Fruit fly (Drosophila melanogaster) whole organism, prepupa: ENCODE results near the gene lwr.

Experiments
- CG10631 ChIP-seq: fragments of 200-800 bp; sonication (Bioruptor generic); optimal IDR thresholded peaks from 2 replicates; lab custom pipeline; 2016; ENCODE audit warnings: missing biosample characterization, missing genetic modification characterization
- CG11762 ChIP-seq: fragments of 200-800 bp; sonication (Bioruptor generic); optimal IDR thresholded peaks from 3 replicates; lab custom pipeline; 2016; ENCODE audit warnings: missing biosample characterization, missing genetic modification characterization; ENCODE audit not compliant: insufficient read depth
- CG11902 ChIP-seq: fragments of 200-800 bp; sonication (Bioruptor generic); optimal IDR thresholded peaks from 3 replicates; lab custom pipeline; 2016; ENCODE audit warnings: missing biosample characterization, missing genetic modification characterization
- CG3032 ChIP-seq: fragments of 200-800 bp; optimal IDR thresholded peaks from 2 replicates; lab custom pipeline; 2019; ENCODE audit warnings: missing biosample characterization, mild to moderate bottlenecking, missing genetic modification characterization, moderate library complexity
- CG31627 ChIP-seq: fragments of 200-800 bp; sonication (Bioruptor generic); optimal IDR thresholded peaks from 3 replicates; lab custom pipeline; 2016; ENCODE audit warnings: missing biosample characterization, missing genetic modification characterization
- CG34406 ChIP-seq: fragments of 200-800 bp; sonication (Bioruptor generic); optimal IDR thresholded peaks from 3 replicates; lab custom pipeline; 2016; ENCODE audit warnings: missing biosample characterization, missing genetic modification characterization
- CG4318 ChIP-seq: fragments of 200-800 bp; sonication (Bioruptor generic); optimal IDR thresholded peaks from 3 replicates; lab custom pipeline; 2017; ENCODE audit warnings: missing biosample characterization, mild to moderate bottlenecking, missing genetic modification characterization
- CG6163 ChIP-seq: fragments of 200-800 bp; sonication (Bioruptor generic); IDR thresholded peaks from 3 replicates; pipeline ENCODE4 v1.3.6; 2022; ENCODE audit warnings: missing biosample characterization, missing genetic modification characterization
- CG6792 ChIP-seq: fragments of 200-800 bp; sonication (Bioruptor generic); optimal IDR thresholded peaks from 3 replicates; lab custom pipeline; 2016; ENCODE audit warnings: missing biosample characterization, missing genetic modification characterization
- CG6808 ChIP-seq: fragments of 200-800 bp; sonication (Bioruptor generic); optimal IDR thresholded peaks from 3 replicates; lab custom pipeline; 2017; ENCODE audit warnings: missing biosample characterization, missing genetic modification characterization, mild to moderate bottlenecking, moderate library complexity, missing genetic modification reagents
- CG6854 ChIP-seq: fragments of 200-800 bp; sonication (Bioruptor generic); optimal IDR thresholded peaks from 2 replicates; lab custom pipeline; 2017; ENCODE audit warnings: missing biosample characterization, mild to moderate bottlenecking, missing genetic modification characterization
- CG8119 ChIP-seq: fragments of 200-800 bp; sonication (Bioruptor generic); IDR thresholded peaks from 3 replicates; pipeline ENCODE4 v1.3.6; 2022; ENCODE audit warnings: missing biosample characterization, missing genetic modification characterization
- Eip78C ChIP-seq: fragments of 200-800 bp; sonication (Bioruptor generic); peaks from one replicate; lab custom pipeline; 2016; ENCODE audit warnings: missing biosample characterization, missing genetic modification characterization
- Ets21C ChIP-seq: fragments of 200-800 bp; sonication (Bioruptor generic); optimal IDR thresholded peaks from 3 replicates; lab custom pipeline; 2016; ENCODE audit warnings: missing biosample characterization, missing genetic modification characterization
- Hr39 ChIP-seq: fragments of 200-800 bp; sonication (Bioruptor generic); optimal IDR thresholded peaks from 2 replicates; lab custom pipeline; 2016; ENCODE audit warnings: missing biosample characterization, missing genetic modification characterization
- Hr4 ChIP-seq: fragments of 200-800 bp; sonication (Bioruptor generic); optimal IDR thresholded peaks from 3 replicates; lab custom pipeline; 2016; ENCODE audit warnings: missing biosample characterization, missing genetic modification characterization
- Met ChIP-seq: fragments of 200-800 bp; sonication (Bioruptor generic); optimal IDR thresholded peaks from 3 replicates; lab custom pipeline; 2016; ENCODE audit warnings: missing biosample characterization, missing genetic modification characterization
- Smox ChIP-seq: fragments of 200-800 bp; sonication (Bioruptor generic); optimal IDR thresholded peaks from 3 replicates; lab custom pipeline; 2016; ENCODE audit warnings: missing biosample characterization, missing genetic modification characterization
- Sox102F ChIP-seq: fragments of 200-800 bp; sonication (Bioruptor generic); optimal IDR thresholded peaks from 2 replicates; lab custom pipeline; 2016; ENCODE audit warnings: missing biosample characterization, mild to moderate bottlenecking, missing genetic modification characterization
- Sox14 ChIP-seq: fragments of 200-800 bp; sonication (Bioruptor generic); optimal IDR thresholded peaks from 3 replicates; lab custom pipeline; 2016; ENCODE audit warnings: missing biosample characterization, missing genetic modification characterization
- achi ChIP-seq: fragments of 200-800 bp; sonication (Bioruptor generic); optimal IDR thresholded peaks from 3 replicates; lab custom pipeline; 2016; ENCODE audit warnings: missing biosample characterization, missing genetic modification characterization
- acj6 ChIP-seq: fragments of 200-800 bp; sonication (Bioruptor generic); optimal IDR thresholded peaks from 3 replicates; lab custom pipeline; 2016; ENCODE audit warnings: missing biosample characterization, missing genetic modification characterization
- dac ChIP-seq: fragments of 200-800 bp; sonication (Bioruptor generic); optimal IDR thresholded peaks from 2 replicates; lab custom pipeline; 2017; ENCODE audit warnings: missing biosample characterization, mild to moderate bottlenecking, missing genetic modification characterization
- fd59A ChIP-seq: fragments of 200-800 bp; sonication (Bioruptor generic); optimal IDR thresholded peaks from 2 replicates; lab custom pipeline; 2017; ENCODE audit warnings: missing biosample characterization, mild to moderate bottlenecking, missing genetic modification characterization, missing genetic modification reagents
- fkh ChIP-seq: fragments of 200-800 bp; sonication (Bioruptor generic); optimal IDR thresholded peaks from 3 replicates; lab custom pipeline; 2017; ENCODE audit warnings: missing biosample characterization, mild to moderate bottlenecking, missing genetic modification characterization, moderate library complexity
- lz ChIP-seq: fragments of 200-800 bp; sonication (Bioruptor generic); optimal IDR thresholded peaks from 3 replicates; lab custom pipeline; 2016; ENCODE audit warnings: missing biosample characterization, missing genetic modification characterization
- net ChIP-seq: fragments of 200-800 bp; sonication (Bioruptor generic); optimal IDR thresholded peaks from 3 replicates; lab custom pipeline; 2016; ENCODE audit warnings: missing biosample characterization, missing genetic modification characterization
- pdm3 ChIP-seq: fragments of 200-800 bp; sonication (Bioruptor generic); optimal IDR thresholded peaks from 3 replicates; lab custom pipeline; 2016; ENCODE audit warnings: missing biosample characterization, missing genetic modification characterization
- salr ChIP-seq, 2 experiments: fragments of 200-800 bp; sonication (Bioruptor generic); optimal IDR thresholded peaks; 3 replicates each; lab custom pipeline; 2016 to 2018; ENCODE audit warnings: missing biosample characterization in 2 of 2, missing genetic modification characterization in 2 of 2, mild to moderate bottlenecking in 1 of 2
- spab ChIP-seq: fragments of 200-800 bp; sonication (Bioruptor generic); optimal IDR thresholded peaks from 2 replicates; lab custom pipeline; 2017; ENCODE audit warnings: missing biosample characterization, mild to moderate bottlenecking, missing genetic modification characterization, missing genetic modification reagents
- svp ChIP-seq: fragments of 200-800 bp; sonication (Bioruptor generic); peaks from one replicate; lab custom pipeline; 2016; ENCODE audit warnings: missing biosample characterization, missing genetic modification characterization
- topi ChIP-seq: fragments of 200-800 bp; sonication (Bioruptor generic); optimal IDR thresholded peaks from 3 replicates; lab custom pipeline; 2016; ENCODE audit warnings: missing biosample characterization, missing genetic modification characterization

The lwr gene

dm6 chr2L:542338-542967 is at the start of gene lwr:
TSS of gene lwr (minus strand) at chr2L:542580.
- TF ChIP-seq net (GFP tag; lab: Kevin White, UChicago), result no peak
- TF ChIP-seq Ets21C, result no peak
- TF ChIP-seq Sox14 (GFP tag; lab: Kevin White, UChicago), result peak; percentile 34
- peak; percentile 63 for TF ChIP-seq Eip78C
- TF ChIP-seq Sox102F (GFP tag; lab: Kevin White, UChicago), result no peak
- no peak for TF ChIP-seq pdm3 (GFP tag; lab: Kevin White, UChicago)
- TF ChIP-seq CG6808, result no peak
- no peak for TF ChIP-seq fkh
- no peak for TF ChIP-seq spab (GFP tag; lab: Kevin White, UChicago)
- TF ChIP-seq acj6 (GFP tag; lab: Kevin White, UChicago), result no peak
- peak; percentile 1 for TF ChIP-seq CG3032

- no peak for TF ChIP-seq Eip78C
- peak; percentile 6 for TF ChIP-seq fkh
- TF ChIP-seq, all 60 proteins: peak for 1
Measured at dm6 chr2L:591511-591910, 49.1 kb upstream of the lwr start.

- no peak for TF ChIP-seq CG6792 (GFP tag; lab: Kevin White, UChicago)
- no peak for TF ChIP-seq dac
- TF ChIP-seq Hr4 (GFP tag; lab: Kevin White, UChicago), result no peak
- no peak for TF ChIP-seq lz (GFP tag; lab: Kevin White, UChicago)
- no peak for TF ChIP-seq Hr39 (GFP tag; lab: Kevin White, UChicago)
- TF ChIP-seq spab (GFP tag; lab: Kevin White, UChicago), result no peak
- TF ChIP-seq topi (GFP tag; lab: Kevin White, UChicago), result no peak
- TF ChIP-seq CG8119 (GFP tag; lab: Robert Waterston, UW), result no peak
- no peak for TF ChIP-seq CG4318 (GFP tag; lab: Kevin White, UChicago)
- TF ChIP-seq CG10631, result no peak
- TF ChIP-seq CG11902 (GFP tag; lab: Kevin White, UChicago), result no peak
- TF ChIP-seq, all 60 proteins: peak for 0
Measured at dm6 chr2L:585268-585667, 42.9 kb upstream of the lwr start.

dm6 chr2L:577186-577585 is 34.8 kb upstream of the lwr start, which contains the start of gene Pph13:
TSS of gene Pph13 (plus strand) at chr2L:577486.
- TF ChIP-seq net (GFP tag; lab: Kevin White, UChicago), result no peak
- no peak for TF ChIP-seq CG31627 (GFP tag; lab: Kevin White, UChicago)
- no peak for TF ChIP-seq Met (GFP tag; lab: Kevin White, UChicago)
- no peak for TF ChIP-seq CG34406 (GFP tag; lab: Kevin White, UChicago)
- TF ChIP-seq salr (GFP tag; optimal IDR thresholded peaks at IDR 0.05; lab: Kevin White, UChicago), result no peak
- no peak for TF ChIP-seq achi (GFP tag; lab: Kevin White, UChicago)
- no peak for TF ChIP-seq CG6792 (GFP tag; lab: Kevin White, UChicago)
- no peak for TF ChIP-seq CG6854 (GFP tag; lab: Kevin White, UChicago)
- no peak for TF ChIP-seq fd59A
- no peak for TF ChIP-seq CG6163 (GFP tag; lab: Robert Waterston, UW)
- no peak for TF ChIP-seq CG3032
- TF ChIP-seq Smox (GFP tag; lab: Kevin White, UChicago), result no peak
- TF ChIP-seq CG11762, result no peak
- no peak for TF ChIP-seq CG10631
- no peak for TF ChIP-seq Hr4 (GFP tag; lab: Kevin White, UChicago)
- TF ChIP-seq lz (GFP tag; lab: Kevin White, UChicago), result no peak
- no peak for TF ChIP-seq dac
- TF ChIP-seq, all 60 proteins: peak for 0

dm6 chr2L:576559-577184 is 34.3 kb upstream of the lwr start, which contains the start of gene Ptth:
TSS of gene Ptth (minus strand) at chr2L:576896.
- no peak for TF ChIP-seq CG10631
- TF ChIP-seq svp, result peak; percentile 94
